Fruit fly (Drosophila melanogaster) whole organism, embryonic: ENCODE results near the gene srp.

Experiments
- C15 ChIP-seq: fragments of 200-800 bp; sonication (Bioruptor generic); IDR thresholded peaks from 3 replicates; pipeline ENCODE4 v1.3.6; 2022; ENCODE audit warnings: missing biosample characterization, missing genetic modification characterization
- CG10147 ChIP-seq: fragments of 200-800 bp; sonication (Bioruptor generic); optimal IDR thresholded peaks from 2 replicates; lab custom pipeline; 2019; ENCODE audit warnings: missing biosample characterization, mild to moderate bottlenecking, missing genetic modification characterization, moderate library complexity
- CG10543 ChIP-seq: fragments of 200-800 bp; sonication (Bioruptor generic); optimal IDR thresholded peaks from 3 replicates; lab custom pipeline; 2017; ENCODE audit warnings: missing biosample characterization, mild to moderate bottlenecking, missing genetic modification characterization, moderate library complexity
- CG11695 ChIP-seq: fragments of 200-800 bp; sonication (Bioruptor generic); IDR thresholded peaks from 3 replicates; pipeline ENCODE4 v1.3.6; 2022; ENCODE audit warnings: missing biosample characterization, missing genetic modification characterization
- CG12071 ChIP-seq: fragments of 200-800 bp; sonication (Bioruptor generic); optimal IDR thresholded peaks from 3 replicates; lab custom pipeline; 2018; ENCODE audit warnings: missing biosample characterization, mild to moderate bottlenecking, missing genetic modification characterization
- CG12155 ChIP-seq: fragments of 200-800 bp; sonication (Bioruptor generic); optimal IDR thresholded peaks from 3 replicates; lab custom pipeline; 2016; ENCODE audit warnings: missing biosample characterization, missing genetic modification characterization
- CG12299 ChIP-seq: fragments of 200-800 bp; sonication (Bioruptor generic); optimal IDR thresholded peaks from 2 replicates; lab custom pipeline; 2018; ENCODE audit warnings: missing biosample characterization, mild to moderate bottlenecking, missing genetic modification characterization
- CG13296 ChIP-seq: fragments of 200-800 bp; sonication (Bioruptor generic); optimal IDR thresholded peaks from 3 replicates; lab custom pipeline; 2018; ENCODE audit warnings: missing biosample characterization, mild to moderate bottlenecking, missing genetic modification characterization
- CG13424 ChIP-seq: fragments of 200-800 bp; sonication (Bioruptor generic); optimal IDR thresholded peaks from 2 replicates; lab custom pipeline; 2019; ENCODE audit warnings: missing biosample characterization, mild to moderate bottlenecking, missing genetic modification characterization, moderate library complexity
- CG13894 ChIP-seq: fragments of 200-800 bp; sonication (Bioruptor generic); optimal IDR thresholded peaks from 3 replicates; lab custom pipeline; 2018; ENCODE audit warnings: missing biosample characterization, mild to moderate bottlenecking, missing genetic modification characterization, moderate library complexity
- CG15479 ChIP-seq: fragments of 200-800 bp; sonication (Bioruptor generic); optimal IDR thresholded peaks from 3 replicates; lab custom pipeline; 2019; ENCODE audit warnings: missing biosample characterization, mild to moderate bottlenecking, missing genetic modification characterization, moderate library complexity
- CG15601 ChIP-seq: fragments of 200-800 bp; sonication (Bioruptor generic); optimal IDR thresholded peaks from 3 replicates; lab custom pipeline; 2019; ENCODE audit warnings: missing biosample characterization, mild to moderate bottlenecking, missing genetic modification characterization, moderate library complexity
- CG1647 ChIP-seq: fragments of 200-800 bp; sonication (Bioruptor generic); optimal IDR thresholded peaks from 3 replicates; lab custom pipeline; 2016; ENCODE audit warnings: missing biosample characterization, missing genetic modification characterization
- CG16863 ChIP-seq: fragments of 200-800 bp; sonication (Bioruptor generic); optimal IDR thresholded peaks from 3 replicates; lab custom pipeline; 2016; ENCODE audit warnings: missing biosample characterization, missing genetic modification characterization
- CG17359 ChIP-seq: fragments of 200-800 bp; sonication (Bioruptor generic); optimal IDR thresholded peaks from 3 replicates; lab custom pipeline; 2018; ENCODE audit warnings: missing biosample characterization, mild to moderate bottlenecking, missing genetic modification characterization, moderate library complexity
- CG3281 ChIP-seq: fragments of 200-800 bp; sonication (Bioruptor generic); optimal IDR thresholded peaks from 3 replicates; lab custom pipeline; 2017; ENCODE audit warnings: missing biosample characterization, mild to moderate bottlenecking, missing genetic modification characterization
- CG6791 ChIP-seq: fragments of 200-800 bp; sonication (Bioruptor generic); IDR thresholded peaks from 3 replicates; pipeline ENCODE4 v1.3.6; 2022; ENCODE audit warnings: missing biosample characterization, missing genetic modification characterization; ENCODE audit not compliant: partially characterized antibody
- CG8290 ChIP-seq, 3 experiments: fragments of 200-800 bp; sonication (Bioruptor generic); optimal IDR thresholded peaks; 2 replicates each; lab custom pipeline; 2016 to 2019; ENCODE audit warnings: missing biosample characterization in 3 of 3, missing genetic modification characterization in 3 of 3, mild to moderate bottlenecking in 2 of 3, moderate library complexity in 1 of 3
- CG8359 ChIP-seq: fragments of 200-800 bp; sonication (Bioruptor generic); optimal IDR thresholded peaks from 2 replicates; lab custom pipeline; 2017; ENCODE audit warnings: missing biosample characterization, mild to moderate bottlenecking, missing genetic modification characterization, borderline replicate concordance
- Drgx ChIP-seq: fragments of 200-800 bp; sonication (Bioruptor generic); IDR thresholded peaks from 2 replicates; pipeline ENCODE4 v1.3.6; 2022; ENCODE audit warnings: missing biosample characterization, missing genetic modification characterization
- E2f1 ChIP-seq: fragments of 200-800 bp; sonication (Bioruptor generic); IDR thresholded peaks from 2 replicates; pipeline ENCODE4 v1.3.6; 2022; ENCODE audit warnings: missing biosample characterization, missing genetic modification characterization
- Ets65A ChIP-seq: fragments of 200-800 bp; sonication (Bioruptor generic); peaks from one replicate; lab custom pipeline; 2016; ENCODE audit warnings: missing biosample characterization, missing genetic modification characterization
- Jarid2 ChIP-seq: fragments of 200-800 bp; sonication (Bioruptor generic); optimal IDR thresholded peaks from 3 replicates; lab custom pipeline; 2017; ENCODE audit warnings: mild to moderate bottlenecking, missing biosample characterization, missing genetic modification reagents, missing genetic modification characterization
- MBD-R2 ChIP-seq: fragments of 200-800 bp; sonication (Bioruptor generic); IDR thresholded peaks from 2 replicates; pipeline ENCODE4 v1.3.6; 2022; ENCODE audit warnings: missing biosample characterization, missing genetic modification characterization
- Med ChIP-seq: fragments of 200-800 bp; sonication (Bioruptor generic); peaks from one replicate; lab custom pipeline; 2016; ENCODE audit warnings: missing biosample characterization, missing genetic modification characterization, mild to moderate bottlenecking, inconsistent platforms, moderate library complexity
- Mrtf ChIP-seq: fragments of 200-800 bp; sonication (Bioruptor generic); IDR thresholded peaks from 3 replicates; pipeline ENCODE4 v1.3.6; 2022; ENCODE audit warnings: missing biosample characterization, missing genetic modification characterization
- Neu2 ChIP-seq: fragments of 200-800 bp; sonication (Bioruptor generic); optimal IDR thresholded peaks from 3 replicates; lab custom pipeline; 2016; ENCODE audit warnings: missing biosample characterization, missing genetic modification characterization, borderline replicate concordance
- Poxn ChIP-seq: fragments of 200-800 bp; sonication (Bioruptor generic); IDR thresholded peaks from 2 replicates; pipeline ENCODE4 v1.3.6; 2022; ENCODE audit warnings: missing biosample characterization, missing genetic modification characterization
- Rx ChIP-seq: fragments of 200-800 bp; sonication (Bioruptor generic); IDR thresholded peaks from 2 replicates; pipeline ENCODE4 v1.3.6; 2022; ENCODE audit warnings: missing biosample characterization, missing genetic modification characterization
- Side ChIP-seq: fragments of 200-800 bp; sonication (Bioruptor generic); optimal IDR thresholded peaks from 2 replicates; lab custom pipeline; 2016; ENCODE audit warnings: missing biosample characterization, missing genetic modification characterization
- Vsx1 ChIP-seq: fragments of 200-800 bp; sonication (Bioruptor generic); optimal IDR thresholded peaks from 2 replicates; lab custom pipeline; 2017; ENCODE audit warnings: missing biosample characterization, mild to moderate bottlenecking, missing genetic modification characterization, missing genetic modification reagents
- crol ChIP-seq: fragments of 200-800 bp; sonication (Bioruptor generic); IDR thresholded peaks from 2 replicates; pipeline ENCODE4 v1.3.6; 2022; ENCODE audit warnings: missing biosample characterization, missing genetic modification characterization
- danr ChIP-seq: fragments of 200-800 bp; sonication (Bioruptor generic); IDR thresholded peaks from 2 replicates; pipeline ENCODE4 v1.3.6; 2022; ENCODE audit warnings: missing biosample characterization, missing genetic modification characterization
- dysf ChIP-seq: fragments of 200-800 bp; sonication (Bioruptor generic); IDR thresholded peaks from 3 replicates; pipeline ENCODE4 v1.3.6; 2022; ENCODE audit warnings: missing biosample characterization, missing genetic modification characterization
- fru ChIP-seq: fragments of >200 bp; optimal IDR thresholded peaks from 2 replicates; lab custom pipeline; 2017
- gsb-n ChIP-seq: fragments of 200-800 bp; sonication (Bioruptor generic); optimal IDR thresholded peaks from 3 replicates; lab custom pipeline; 2018; ENCODE audit warnings: missing biosample characterization, mild to moderate bottlenecking, missing genetic modification characterization
- hb ChIP-seq: fragments of 200-800 bp; sonication (Bioruptor generic); IDR thresholded peaks from 3 replicates; pipeline ENCODE4 v1.3.6; 2022; ENCODE audit warnings: missing biosample characterization, missing genetic modification characterization; ENCODE audit not compliant: partially characterized antibody
- ken ChIP-seq: fragments of 200-800 bp; sonication (Bioruptor generic); IDR thresholded peaks from 3 replicates; pipeline ENCODE4 v1.3.6; 2022; ENCODE audit warnings: missing biosample characterization, missing genetic modification characterization
- kni ChIP-seq: fragments of 200-800 bp; sonication (Bioruptor generic); optimal IDR thresholded peaks from 3 replicates; lab custom pipeline; 2017; ENCODE audit warnings: mild to moderate bottlenecking, missing biosample characterization, missing genetic modification reagents, missing genetic modification characterization
- lbe ChIP-seq: fragments of 200-800 bp; sonication (Bioruptor generic); optimal IDR thresholded peaks from 2 replicates; lab custom pipeline; 2016; ENCODE audit warnings: missing biosample characterization, mild to moderate bottlenecking, missing genetic modification characterization
- mld ChIP-seq: fragments of 200-800 bp; sonication (Bioruptor generic); IDR thresholded peaks from 3 replicates; pipeline ENCODE4 v1.3.6; 2022; ENCODE audit warnings: missing biosample characterization, missing genetic modification characterization; ENCODE audit not compliant: partially characterized antibody
- ro ChIP-seq: fragments of 200-800 bp; sonication (Bioruptor generic); IDR thresholded peaks from 2 replicates; pipeline ENCODE4 v1.3.6; 2022; ENCODE audit warnings: missing biosample characterization, missing genetic modification characterization
- row ChIP-seq: fragments of 200-800 bp; sonication (Bioruptor generic); IDR thresholded peaks from 3 replicates; pipeline ENCODE4 v1.3.6; 2022; ENCODE audit warnings: missing biosample characterization, missing genetic modification characterization
- scrt ChIP-seq: fragments of 200-800 bp; sonication (Bioruptor generic); optimal IDR thresholded peaks from 2 replicates; lab custom pipeline; 2018; ENCODE audit warnings: missing biosample characterization, mild to moderate bottlenecking, missing genetic modification characterization, moderate library complexity
- sisA ChIP-seq: fragments of 200-800 bp; sonication (Bioruptor generic); IDR thresholded peaks from 2 replicates; pipeline ENCODE4 v1.3.6; 2022; ENCODE audit warnings: missing biosample characterization, missing genetic modification characterization
- tll ChIP-seq, 2 experiments: fragments of 200-800 bp in 1 of 2; fragments of >200 bp in 1 of 2; sonication (Bioruptor generic) in 1 of 2; optimal IDR thresholded peaks; 2 replicates each; lab custom pipeline; 2017 to 2019; ENCODE audit warnings: missing biosample characterization in 2 of 2, missing genetic modification characterization in 2 of 2, mild to moderate bottlenecking in 1 of 2, moderate library complexity in 1 of 2
- yki ChIP-seq: fragments of >200 bp; optimal IDR thresholded peaks from 3 replicates; lab custom pipeline; 2018
- zf30C ChIP-seq: fragments of 200-800 bp; sonication (Bioruptor generic); optimal IDR thresholded peaks from 3 replicates; lab custom pipeline; 2018; ENCODE audit warnings: missing biosample characterization, mild to moderate bottlenecking, missing genetic modification characterization
- zfh2 ChIP-seq: fragments of 200-800 bp; sonication (Bioruptor generic); optimal IDR thresholded peaks from 2 replicates; lab custom pipeline; 2016; ENCODE audit warnings: missing biosample characterization, missing genetic modification characterization

The srp gene

DNA sequence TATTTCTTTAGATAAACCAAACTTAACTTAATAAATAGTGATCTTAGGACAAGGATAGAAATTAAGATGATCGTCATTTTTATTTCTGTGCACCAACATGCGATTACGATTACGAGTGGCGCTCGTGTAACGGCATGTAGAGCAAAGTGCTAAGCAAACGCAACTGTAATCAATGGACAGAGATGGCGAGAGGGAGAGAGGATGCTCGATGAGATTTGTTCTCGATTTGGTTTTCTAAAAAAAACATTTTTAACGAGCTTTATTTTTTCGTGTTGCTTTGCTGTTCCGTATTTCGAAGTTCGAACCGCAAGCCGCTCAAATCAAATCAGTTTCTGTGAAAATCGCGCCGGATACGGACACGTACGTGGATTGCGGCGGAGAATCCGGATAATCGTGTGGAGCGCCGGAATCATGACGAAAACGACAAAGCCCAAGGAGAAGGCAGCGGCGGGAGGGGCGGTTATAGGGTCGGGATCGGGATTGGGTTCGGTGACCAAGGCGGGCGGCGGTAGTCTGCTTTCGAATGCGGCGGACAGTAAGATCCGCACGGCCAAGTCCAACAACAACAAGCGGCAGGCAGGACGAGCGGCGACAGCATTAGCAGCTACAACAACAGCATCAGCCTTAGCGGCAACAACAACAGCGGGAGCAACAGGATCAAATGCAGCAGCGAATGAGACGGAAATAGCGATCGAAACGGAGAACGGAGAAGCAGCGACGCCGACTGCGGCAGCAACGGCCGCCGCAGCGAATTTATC, 8.0 kb downstream of the srp start (continued):
- TF ChIP-seq Poxn (GFP tag; lab: Robert Waterston, UW) (no peak), CG3281 (GFP tag; lab: Kevin White, UChicago) (no peak), ken (GFP tag; lab: Robert Waterston, UW) (no peak), danr (GFP tag; lab: Robert Waterston, UW) (no peak), CG8290 (GFP tag; optimal IDR thresholded peaks at IDR 0.05; lab: Kevin White, UChicago) (no peak), CG8290 (tag; optimal IDR thresholded peaks at IDR 0.05; lab: Kevin White, UChicago) (no peak), Rx (GFP tag; lab: Robert Waterston, UW) (no peak), kni (GFP tag; lab: Kevin White, UChicago) (no peak), dysf (GFP tag; lab: Robert Waterston, UW) (no peak), hb (0 out of 3 replicates have a peak, but pooled peaks have one; percentile 48), Drgx (GFP tag; lab: Robert Waterston, UW) (peak; percentile 12; the same call in 1 of the 2 replicates), CG6791 (no peak)

DNA sequence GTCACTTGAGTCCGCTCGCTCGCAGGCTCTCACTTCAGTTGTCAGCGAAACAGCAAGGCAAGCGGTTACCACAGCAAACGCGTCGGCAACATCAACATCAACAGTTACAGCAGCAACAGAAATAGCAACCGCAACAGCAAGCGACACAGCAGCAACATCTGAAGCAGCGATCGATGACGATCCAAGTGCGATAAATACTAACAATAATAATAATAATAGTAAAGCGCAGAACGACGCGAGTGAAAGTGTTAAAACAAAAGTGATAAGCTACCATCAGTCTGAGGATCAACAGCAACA, 8.6 kb downstream of the srp start:
- TF ChIP-seq zf30C (GFP tag; lab: Kevin White, UChicago): no peak
- no peak for TF ChIP-seq CG12071 (GFP tag; lab: Kevin White, UChicago)
- TF ChIP-seq CG15601: no peak
- TF ChIP-seq CG15479 (GFP tag; lab: Kevin White, UChicago): peak; percentile 90
- no peak for TF ChIP-seq gsb-n (tag; lab: Kevin White, UChicago)
- no peak for TF ChIP-seq CG11695 (GFP tag; lab: Robert Waterston, UW)
- peak; percentile 49 for TF ChIP-seq Jarid2 (GFP tag; lab: Kevin White, UChicago)
- TF ChIP-seq zfh2 (GFP tag; lab: Kevin White, UChicago): no peak
- no peak for TF ChIP-seq ro (GFP tag; lab: Robert Waterston, UW)
- TF ChIP-seq tll (GFP tag; optimal IDR thresholded peaks at IDR 0.05; lab: Kevin White, UChicago): no peak
- no peak for TF ChIP-seq Mrtf (GFP tag; lab: Robert Waterston, UW)
- TF ChIP-seq fru (lab: Kevin White, UChicago): no peak
- no peak for TF ChIP-seq MBD-R2 (GFP tag; lab: Robert Waterston, UW)
- no peak for TF ChIP-seq scrt
- no peak for TF ChIP-seq CG1647 (GFP tag; lab: Kevin White, UChicago)
- 0 out of 2 replicates have a peak, but pooled peaks have one; percentile 0 for TF ChIP-seq crol (GFP tag; lab: Robert Waterston, UW)
- TF ChIP-seq sisA (GFP tag; lab: Robert Waterston, UW): no peak
- TF ChIP-seq CG13424: no peak
- TF ChIP-seq CG12299 (tag; lab: Kevin White, UChicago): no peak
- no peak for TF ChIP-seq mld
- peak; percentile 34 for TF ChIP-seq CG8359 (GFP tag; lab: Kevin White, UChicago)
- TF ChIP-seq ken (GFP tag; lab: Robert Waterston, UW): no peak
- no peak for TF ChIP-seq yki (lab: Kevin White, UChicago)
- no peak for TF ChIP-seq CG17359 (tag; lab: Kevin White, UChicago)
- no peak for TF ChIP-seq CG10147
- TF ChIP-seq Neu2 (GFP tag; lab: Kevin White, UChicago): no peak
- peak; percentile 15 for TF ChIP-seq Med (GFP tag; lab: Kevin White, UChicago)
- TF ChIP-seq row (GFP tag; lab: Robert Waterston, UW): no peak
- no peak for TF ChIP-seq lbe (GFP tag; lab: Kevin White, UChicago)
- TF ChIP-seq Vsx1 (GFP tag; lab: Kevin White, UChicago): no peak
- TF ChIP-seq CG10543 (GFP tag; lab: Kevin White, UChicago): no peak
- TF ChIP-seq CG13296 (GFP tag; lab: Kevin White, UChicago): no peak
- TF ChIP-seq E2f1 (GFP tag; lab: Robert Waterston, UW): no peak
- no peak for TF ChIP-seq Side
- peak; percentile 51 for TF ChIP-seq Ets65A (GFP tag; lab: Kevin White, UChicago)
- TF ChIP-seq CG13894 (tag; lab: Kevin White, UChicago): no peak
- TF ChIP-seq C15 (GFP tag; lab: Robert Waterston, UW): no peak
- no peak for TF ChIP-seq CG12155 (GFP tag; lab: Kevin White, UChicago)
- no peak for TF ChIP-seq CG16863 (GFP tag; lab: Kevin White, UChicago)
